Worm (Caenorhabditis elegans) whole organism, L2 larva: ENCODE results near the gene kvs-5.

Source experiments
- F13H6.1 ChIP-seq: sonication (generic microtip); optimal IDR thresholded peaks from 2 replicates; lab custom pipeline; 2016; ENCODE audit warnings: missing genetic modification characterization, missing compliant biosample characterization
- Y55F3AM.14 ChIP-seq: fragments of 200-800 bp; sonication (Bioruptor generic); optimal IDR thresholded peaks from 2 replicates; lab custom pipeline; 2018; ENCODE audit warnings: mild to moderate bottlenecking, missing genetic modification characterization, missing compliant biosample characterization
- egl-27 ChIP-seq: sonication (generic microtip); optimal IDR thresholded peaks from 3 replicates; lab custom pipeline; 2017; ENCODE audit warnings: missing biosample characterization, missing genetic modification reagents, missing genetic modification characterization
- elt-3 ChIP-seq: sonication (generic microtip); optimal IDR thresholded peaks from 2 replicates; lab custom pipeline; 2017; ENCODE audit warnings: missing biosample characterization, missing genetic modification characterization
- fos-1 ChIP-seq: fragments of 150-350 bp; optimal IDR thresholded peaks from 2 replicates; lab custom pipeline; 2014; ENCODE audit warnings: missing biosample characterization, missing genetic modification characterization
- lin-39 ChIP-seq: fragments of 150-350 bp; optimal IDR thresholded peaks from 2 replicates; lab custom pipeline; 2014; ENCODE audit warnings: missing biosample characterization, missing genetic modification reagents, missing genetic modification characterization
- nhr-10 ChIP-seq: sonication (generic microtip); optimal IDR thresholded peaks from 2 replicates; lab custom pipeline; 2017; ENCODE audit warnings: missing biosample characterization, missing genetic modification characterization
- nhr-11 ChIP-seq: fragments of 150-350 bp; optimal IDR thresholded peaks from 2 replicates; lab custom pipeline; 2014; ENCODE audit warnings: missing biosample characterization, missing genetic modification characterization
- nhr-12 ChIP-seq: fragments of 150-350 bp; optimal IDR thresholded peaks from 2 replicates; lab custom pipeline; 2014; ENCODE audit warnings: missing biosample characterization, missing genetic modification characterization
- unc-55 ChIP-seq: fragments of 150-350 bp; sonication (generic microtip); optimal IDR thresholded peaks from 3 replicates; lab custom pipeline; 2014; ENCODE audit warnings: missing biosample characterization, missing genetic modification reagents, missing genetic modification characterization
- unc-62 ChIP-seq: fragments of 150-350 bp; optimal IDR thresholded peaks from 2 replicates; lab custom pipeline; 2014; ENCODE audit warnings: missing biosample characterization, missing genetic modification reagents, missing genetic modification characterization

DNA sequence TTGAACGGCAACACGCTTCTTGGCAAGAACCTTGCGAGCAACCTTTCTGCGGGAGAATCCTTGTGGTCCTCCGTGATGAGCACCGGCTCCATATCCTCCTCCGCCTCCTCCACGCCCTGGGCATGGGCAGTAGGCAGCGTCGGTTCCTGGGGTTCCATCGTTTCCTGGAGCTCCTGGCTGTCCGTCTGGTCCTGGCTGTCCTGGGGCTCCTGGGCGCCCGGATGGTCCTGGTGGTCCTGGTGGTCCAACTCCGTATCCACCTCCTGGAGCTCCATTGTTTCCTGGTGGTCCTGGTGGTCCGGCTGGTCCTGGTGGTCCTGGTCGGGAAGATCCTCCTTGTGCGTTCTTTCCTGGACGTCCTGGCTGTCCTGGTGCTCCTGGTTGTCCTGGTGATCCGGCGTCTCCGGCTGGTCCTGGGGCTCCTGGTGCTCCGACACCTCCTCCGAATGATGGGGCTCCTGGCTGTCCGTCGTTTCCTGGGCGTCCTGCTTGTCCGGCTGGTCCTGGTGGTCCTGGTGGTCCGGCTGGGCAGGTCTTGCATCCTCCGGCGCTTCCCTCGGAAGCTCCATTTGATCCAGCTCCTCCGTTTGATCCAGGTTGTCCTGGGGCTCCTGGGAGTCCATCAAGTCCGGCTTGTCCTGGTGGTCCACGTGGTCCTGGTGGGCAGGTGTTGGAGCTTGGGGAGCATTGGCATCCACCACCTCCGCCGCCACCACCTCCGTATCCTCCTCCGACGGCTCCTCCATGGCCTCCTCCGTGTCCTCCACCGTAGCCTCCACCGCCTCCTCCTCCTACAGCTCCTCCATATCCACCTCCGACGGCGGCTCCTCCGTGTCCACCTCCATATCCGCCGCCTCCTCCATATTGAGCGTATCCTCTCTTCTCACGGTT is 26.2 kb downstream of the kvs-5 start:
- TF ChIP-seq lin-39 (tag; lab: Kevin White, UChicago) (no peak), egl-27 (tag; lab: Kevin White, UChicago) (no peak), fos-1 (no peak), nhr-10 (no peak), F13H6.1 (tag; lab: Kevin White, UChicago) (no peak), unc-62 (GFP tag; lab: Kevin White, UChicago) (no peak), nhr-12 (tag; lab: Kevin White, UChicago) (no peak), unc-55 (GFP tag; lab: Kevin White, UChicago) (no peak), nhr-11 (no peak), elt-3 (tag; lab: Kevin White, UChicago) (no peak), Y55F3AM.14 (GFP tag; lab: Kevin White, UChicago) (no peak)
